Worm (Caenorhabditis elegans): ENCODE results near the gene oat-1.

oat-1 gene

ce11 chrIV:8479346-8479745 is 7.0 kb upstream of the oat-1 start, which contains the start of gene hlh-12:
Gene hlh-12 (minus strand): TSS chrIV:8479446.
- TF ChIP-seq nhr-25 (tag; optimal IDR thresholded peaks at IDR 0.05), result no peak

ce11 chrIV:8478516-8478915 is 6.1 kb upstream of the oat-1 start:
- no peak for TF ChIP-seq nhr-237 (tag; optimal IDR thresholded peaks at IDR 0.05)

ce11 chrIV:8476880-8477279 is 4.5 kb upstream of the oat-1 start, which contains the start of gene spp-10:
Gene spp-10 (plus strand): TSS chrIV:8477180.
- TF ChIP-seq elt-3 (tag; optimal IDR thresholded peaks at IDR 0.05) (no peak), lsy-12 (tag; optimal IDR thresholded peaks at IDR 0.05) (no peak), nhr-23 (tag; optimal IDR thresholded peaks at IDR 0.05) (no peak), hmg-11 (tag; optimal IDR thresholded peaks at IDR 0.05) (no peak), nhr-237 (tag; optimal IDR thresholded peaks at IDR 0.05) (no peak), mml-1 (tag; optimal IDR thresholded peaks at IDR 0.05) (no peak), pqm-1 (tag; optimal IDR thresholded peaks at IDR 0.05) (no peak), pha-4 (tag; optimal IDR thresholded peaks at IDR 0.05) (no peak), nhr-12 (tag; optimal IDR thresholded peaks at IDR 0.05) (no peak), egl-5 (tag; optimal IDR thresholded peaks at IDR 0.05) (no peak), nhr-25 (tag; optimal IDR thresholded peaks at IDR 0.05) (no peak), ztf-11 (tag; optimal IDR thresholded peaks at IDR 0.05) (no peak), unc-62 (GFP tag; optimal IDR thresholded peaks at IDR 0.05) (no peak), daf-12 (tag; optimal IDR thresholded peaks at IDR 0.05) (no peak)

ce11 chrIV:8476166-8476565 is 3.8 kb upstream of the oat-1 start:
- no peak for TF ChIP-seq fos-1 (tag; optimal IDR thresholded peaks at IDR 0.05)
- TF ChIP-seq ama-1 (optimal IDR thresholded peaks at IDR 0.05), result no peak
- no peak for TF ChIP-seq jun-1 (tag; optimal IDR thresholded peaks at IDR 0.05)
- no peak for TF ChIP-seq nhr-237 (tag; optimal IDR thresholded peaks at IDR 0.05)
- no peak for TF ChIP-seq ztf-4 (tag; optimal IDR thresholded peaks at IDR 0.05)
- no peak for TF ChIP-seq lsy-12 (tag; optimal IDR thresholded peaks at IDR 0.05)
- no peak for TF ChIP-seq fkh-2 (tag; optimal IDR thresholded peaks at IDR 0.05)
- TF ChIP-seq nhr-67 (tag; optimal IDR thresholded peaks at IDR 0.05), result no peak
- TF ChIP-seq eor-1 (tag; optimal IDR thresholded peaks at IDR 0.05), result no peak
- TF ChIP-seq ceh-9 (tag; optimal IDR thresholded peaks at IDR 0.05), result no peak
- TF ChIP-seq mdl-1 (tag; optimal IDR thresholded peaks at IDR 0.05), result no peak
- TF ChIP-seq pha-4 (tag; optimal IDR thresholded peaks at IDR 0.05), result no peak
- no peak for TF ChIP-seq nhr-43 (tag; optimal IDR thresholded peaks at IDR 0.05; ENCODE audit: poor library complexity, severe bottlenecking)

ce11 chrIV:8475030-8475679 is 2.8 kb upstream of the oat-1 start:
- TF ChIP-seq unc-62 (GFP tag; optimal IDR thresholded peaks at IDR 0.05) (no peak), tbx-2 (tag; optimal IDR thresholded peaks at IDR 0.05) (no peak), pqm-1 (tag; optimal IDR thresholded peaks at IDR 0.05) (peak; percentile 63), pha-4 (tag; optimal IDR thresholded peaks at IDR 0.05) (no peak), snpc-4 (tag; optimal IDR thresholded peaks at IDR 0.05) (peak; percentile 22), elt-2 (tag; optimal IDR thresholded peaks at IDR 0.05) (peak; percentile 82)

ce11 chrIV:8473756-8474155 is 1.4 kb upstream of the oat-1 start, which contains the start of gene C28C12.11:
Gene C28C12.11 (plus strand): TSS chrIV:8474056.
- TF ChIP-seq hmg-11 (tag; optimal IDR thresholded peaks at IDR 0.05) (no peak), elt-3 (tag; optimal IDR thresholded peaks at IDR 0.05) (no peak), nfya-1 (tag; optimal IDR thresholded peaks at IDR 0.05; ENCODE audit: insufficient read depth) (no peak), fkh-2 (tag; optimal IDR thresholded peaks at IDR 0.05) (no peak), nhr-25 (tag; optimal IDR thresholded peaks at IDR 0.05) (no peak), zag-1 (tag; optimal IDR thresholded peaks at IDR 0.05) (no peak), jun-1 (tag; optimal IDR thresholded peaks at IDR 0.05) (no peak), ama-1 (optimal IDR thresholded peaks at IDR 0.05) (no peak), eor-1 (tag; optimal IDR thresholded peaks at IDR 0.05) (no peak), fos-1 (tag; optimal IDR thresholded peaks at IDR 0.05) (no peak), ceh-28 (tag; optimal IDR thresholded peaks at IDR 0.05) (no peak), mdl-1 (tag; optimal IDR thresholded peaks at IDR 0.05) (no peak), tbx-2 (tag; optimal IDR thresholded peaks at IDR 0.05) (no peak), snpc-4 (tag; optimal IDR thresholded peaks at IDR 0.05) (no peak), elt-1 (tag; optimal IDR thresholded peaks at IDR 0.05) (no peak), ztf-4 (tag; optimal IDR thresholded peaks at IDR 0.05) (no peak), ceh-82 (tag; optimal IDR thresholded peaks at IDR 0.05) (no peak), elt-2 (tag; optimal IDR thresholded peaks at IDR 0.05) (no peak)

Data from whole organism, L3 larva.